Fruit fly (Drosophila melanogaster) whole organism, embryonic: ENCODE data around the gene Ugt36F1.

Source experiments
- Abd-B ChIP-seq: fragments of 200-800 bp; sonication (Bioruptor generic); optimal IDR thresholded peaks from 2 replicates; lab custom pipeline; 2018; ENCODE audit warnings: missing biosample characterization, mild to moderate bottlenecking, missing genetic modification characterization, moderate library complexity
- Ada2b ChIP-seq: fragments of 200-800 bp; sonication (Bioruptor generic); IDR thresholded peaks from 2 replicates; pipeline ENCODE4 v1.3.6; 2022; ENCODE audit warnings: missing biosample characterization, missing genetic modification characterization
- Aef1 ChIP-seq: fragments of 200-800 bp; sonication (Bioruptor generic); IDR thresholded peaks from 3 replicates; pipeline ENCODE4 v1.3.6; 2022; ENCODE audit warnings: missing biosample characterization, missing genetic modification characterization
- Antp ChIP-seq: fragments of 200-800 bp; sonication (Bioruptor generic); optimal IDR thresholded peaks from 3 replicates; lab custom pipeline; 2016; ENCODE audit warnings: missing biosample characterization, missing genetic modification characterization
- CG10274 ChIP-seq: fragments of 200-800 bp; sonication (Bioruptor generic); optimal IDR thresholded peaks from 3 replicates; lab custom pipeline; 2017; ENCODE audit warnings: missing biosample characterization, mild to moderate bottlenecking, missing genetic modification characterization
- CG11398 ChIP-seq: fragments of 200-800 bp; sonication (Bioruptor generic); optimal IDR thresholded peaks from 2 replicates; lab custom pipeline; 2016; ENCODE audit warnings: missing biosample characterization, missing genetic modification characterization
- CG13123 ChIP-seq: fragments of 200-800 bp; sonication (Bioruptor generic); optimal IDR thresholded peaks from 2 replicates; lab custom pipeline; 2016; ENCODE audit warnings: missing biosample characterization, missing genetic modification characterization
- CG13624 ChIP-seq: fragments of 200-800 bp; sonication (Bioruptor generic); optimal IDR thresholded peaks from 2 replicates; lab custom pipeline; 2016; ENCODE audit warnings: missing biosample characterization, missing genetic modification characterization
- CG14441 ChIP-seq: fragments of 200-800 bp; sonication (Bioruptor generic); IDR thresholded peaks from 2 replicates; pipeline ENCODE4 v1.3.6; 2022; ENCODE audit warnings: missing biosample characterization, missing genetic modification characterization
- CG1602 ChIP-seq: fragments of 200-800 bp; sonication (Bioruptor generic); optimal IDR thresholded peaks from 3 replicates; lab custom pipeline; 2016; ENCODE audit warnings: missing biosample characterization, missing genetic modification characterization
- CG1603 ChIP-seq: fragments of 200-800 bp; sonication (Bioruptor generic); optimal IDR thresholded peaks from 2 replicates; lab custom pipeline; 2019; ENCODE audit warnings: missing biosample characterization, mild to moderate bottlenecking, missing genetic modification characterization, moderate library complexity
- CG17385 ChIP-seq: fragments of 200-800 bp; sonication (Bioruptor generic); optimal IDR thresholded peaks from 3 replicates; lab custom pipeline; 2018; ENCODE audit warnings: missing biosample characterization, mild to moderate bottlenecking, missing genetic modification characterization
- CG2199 ChIP-seq: fragments of 200-800 bp; sonication (Bioruptor generic); IDR thresholded peaks from 3 replicates; pipeline ENCODE4 v1.3.6; 2022; ENCODE audit warnings: missing biosample characterization, missing genetic modification characterization
- CG31365 ChIP-seq: fragments of 200-800 bp; sonication (Bioruptor generic); optimal IDR thresholded peaks from 2 replicates; lab custom pipeline; 2018; ENCODE audit warnings: missing biosample characterization, mild to moderate bottlenecking, missing genetic modification characterization
- CG31388 ChIP-seq: fragments of 200-800 bp; sonication (Bioruptor generic); optimal IDR thresholded peaks from 2 replicates; lab custom pipeline; 2016; ENCODE audit warnings: missing biosample characterization, missing genetic modification characterization
- CG4820 ChIP-seq: fragments of 200-800 bp; sonication (Bioruptor generic); optimal IDR thresholded peaks from 3 replicates; lab custom pipeline; 2016; ENCODE audit warnings: missing biosample characterization, missing genetic modification characterization
- CG5180 ChIP-seq: fragments of 200-800 bp; sonication (Bioruptor generic); optimal IDR thresholded peaks from 3 replicates; lab custom pipeline; 2017; ENCODE audit warnings: missing biosample characterization, missing genetic modification characterization, mild to moderate bottlenecking, moderate library complexity, missing genetic modification reagents
- CG6765 ChIP-seq: fragments of 200-800 bp; sonication (Bioruptor generic); optimal IDR thresholded peaks from 3 replicates; lab custom pipeline; 2017; ENCODE audit warnings: missing biosample characterization, mild to moderate bottlenecking, missing genetic modification characterization
- CG6813 ChIP-seq: fragments of 200-800 bp; sonication (Bioruptor generic); optimal IDR thresholded peaks from 2 replicates; lab custom pipeline; 2017; ENCODE audit warnings: missing biosample characterization, missing genetic modification characterization, mild to moderate bottlenecking, moderate library complexity, missing genetic modification reagents
- CG8924 ChIP-seq: fragments of 200-800 bp; optimal IDR thresholded peaks from 3 replicates; lab custom pipeline; 2019; ENCODE audit warnings: missing biosample characterization, mild to moderate bottlenecking, missing genetic modification characterization, moderate library complexity
- CoRest ChIP-seq: fragments of 200-800 bp; sonication (Bioruptor generic); optimal IDR thresholded peaks from 3 replicates; lab custom pipeline; 2018; ENCODE audit warnings: missing biosample characterization, mild to moderate bottlenecking, missing genetic modification characterization, moderate library complexity
- E2f1 ChIP-seq: fragments of 200-800 bp; sonication (Bioruptor generic); IDR thresholded peaks from 2 replicates; pipeline ENCODE4 v1.3.6; 2022; ENCODE audit warnings: missing biosample characterization, missing genetic modification characterization
- HLH3B ChIP-seq: fragments of 200-800 bp; sonication (Bioruptor generic); IDR thresholded peaks from 2 replicates; pipeline ENCODE4 v1.3.6; 2022; ENCODE audit warnings: missing biosample characterization, missing genetic modification characterization
- Hey ChIP-seq: fragments of 200-800 bp; sonication (Bioruptor generic); optimal IDR thresholded peaks from 3 replicates; lab custom pipeline; 2018; ENCODE audit warnings: missing biosample characterization, mild to moderate bottlenecking, missing genetic modification characterization
- HmgD ChIP-seq: fragments of 200-800 bp; sonication (Bioruptor generic); optimal IDR thresholded peaks from 3 replicates; lab custom pipeline; 2016; ENCODE audit warnings: missing biosample characterization, missing genetic modification characterization
- Hr51 ChIP-seq, 2 experiments: fragments of 200-800 bp; sonication (Bioruptor generic); optimal IDR thresholded peaks; 2 replicates in 1 of 2; 3 replicates in 1 of 2; lab custom pipeline; 2016 to 2018; ENCODE audit warnings: missing biosample characterization in 2 of 2, missing genetic modification characterization in 2 of 2, mild to moderate bottlenecking in 1 of 2, moderate library complexity in 1 of 2
- NFAT ChIP-seq: fragments of 200-800 bp; sonication (Bioruptor generic); IDR thresholded peaks from 2 replicates; pipeline ENCODE4 v1.3.6; 2022; ENCODE audit warnings: missing biosample characterization, missing genetic modification characterization
- NK7.1 ChIP-seq: fragments of 200-800 bp; sonication (Bioruptor generic); optimal IDR thresholded peaks from 3 replicates; lab custom pipeline; 2016; ENCODE audit warnings: missing biosample characterization, missing genetic modification characterization
- Neu2 ChIP-seq: fragments of 200-800 bp; sonication (Bioruptor generic); optimal IDR thresholded peaks from 3 replicates; lab custom pipeline; 2016; ENCODE audit warnings: missing biosample characterization, missing genetic modification characterization, borderline replicate concordance
- Rfx ChIP-seq: fragments of 200-800 bp; sonication (Bioruptor generic); IDR thresholded peaks from 2 replicates; pipeline ENCODE4 v1.3.6; 2022; ENCODE audit warnings: missing biosample characterization, missing genetic modification characterization
- Taf1 ChIP-seq: fragments of 200-800 bp; sonication (Bioruptor generic); IDR thresholded peaks from 2 replicates; pipeline ENCODE4 v1.3.6; 2022; ENCODE audit warnings: missing biosample characterization, missing genetic modification characterization
- ara ChIP-seq: fragments of 200-800 bp; sonication (Bioruptor generic); IDR thresholded peaks from 2 replicates; pipeline ENCODE4 v1.3.6; 2022; ENCODE audit warnings: missing biosample characterization, missing genetic modification characterization
- bigmax ChIP-seq: fragments of 200-800 bp; sonication (Bioruptor generic); optimal IDR thresholded peaks from 2 replicates; lab custom pipeline; 2018; ENCODE audit warnings: missing biosample characterization, mild to moderate bottlenecking, missing genetic modification characterization
- cad ChIP-seq: fragments of >200 bp; optimal IDR thresholded peaks from 2 replicates; lab custom pipeline; 2017; ENCODE audit warnings: missing biosample characterization, missing genetic modification characterization
- chinmo ChIP-seq: fragments of 200-800 bp; sonication (Bioruptor generic); IDR thresholded peaks from 4 replicates; pipeline ENCODE4 v1.3.6; 2022; ENCODE audit warnings: missing biosample characterization, missing genetic modification characterization; ENCODE audit not compliant: partially characterized antibody
- da ChIP-seq: fragments of 200-800 bp; sonication (Bioruptor generic); optimal IDR thresholded peaks from 2 replicates; lab custom pipeline; 2016; ENCODE audit warnings: missing biosample characterization, missing genetic modification characterization
- dysf ChIP-seq: fragments of 200-800 bp; sonication (Bioruptor generic); IDR thresholded peaks from 3 replicates; pipeline ENCODE4 v1.3.6; 2022; ENCODE audit warnings: missing biosample characterization, missing genetic modification characterization
- gsb-n ChIP-seq: fragments of 200-800 bp; sonication (Bioruptor generic); optimal IDR thresholded peaks from 3 replicates; lab custom pipeline; 2018; ENCODE audit warnings: missing biosample characterization, mild to moderate bottlenecking, missing genetic modification characterization
- jing ChIP-seq: fragments of 200-800 bp; sonication (Bioruptor generic); optimal IDR thresholded peaks from 2 replicates; lab custom pipeline; 2018; ENCODE audit warnings: missing biosample characterization, mild to moderate bottlenecking, missing genetic modification characterization
- klu ChIP-seq: fragments of 200-800 bp; sonication (Bioruptor generic); IDR thresholded peaks from 2 replicates; pipeline ENCODE4 v1.3.6; 2022; ENCODE audit warnings: missing biosample characterization, missing genetic modification characterization
- mam ChIP-seq: fragments of 200-800 bp; sonication (Bioruptor generic); optimal IDR thresholded peaks from 3 replicates; lab custom pipeline; 2016; ENCODE audit warnings: missing biosample characterization, missing genetic modification characterization
- oc ChIP-seq: fragments of 200-800 bp; sonication (Bioruptor generic); optimal IDR thresholded peaks from 2 replicates; lab custom pipeline; 2018; ENCODE audit warnings: missing biosample characterization, mild to moderate bottlenecking, missing genetic modification characterization, moderate library complexity
- otp ChIP-seq: fragments of 200-800 bp; sonication (Bioruptor generic); IDR thresholded peaks from 3 replicates; pipeline ENCODE4, ENCODE4 v1.3.6; 2022; ENCODE audit warnings: missing biosample characterization, missing genetic modification characterization
- pros ChIP-seq: fragments of 200-800 bp; sonication (Bioruptor generic); optimal IDR thresholded peaks from 3 replicates; lab custom pipeline; 2019; ENCODE audit warnings: missing biosample characterization, mild to moderate bottlenecking, missing genetic modification characterization, moderate library complexity
- row ChIP-seq: fragments of 200-800 bp; sonication (Bioruptor generic); IDR thresholded peaks from 3 replicates; pipeline ENCODE4 v1.3.6; 2022; ENCODE audit warnings: missing biosample characterization, missing genetic modification characterization
- sisA ChIP-seq: fragments of 200-800 bp; sonication (Bioruptor generic); IDR thresholded peaks from 2 replicates; pipeline ENCODE4 v1.3.6; 2022; ENCODE audit warnings: missing biosample characterization, missing genetic modification characterization
- slbo ChIP-seq: fragments of 200-800 bp; sonication (Bioruptor generic); IDR thresholded peaks from 2 replicates; pipeline ENCODE4 v1.3.6; 2022; ENCODE audit warnings: missing biosample characterization, missing genetic modification characterization
- sr ChIP-seq: fragments of 200-800 bp; sonication (Bioruptor generic); IDR thresholded peaks from 3 replicates; pipeline ENCODE4 v1.3.6; 2022; ENCODE audit warnings: missing biosample characterization, missing genetic modification characterization
- vvl ChIP-seq: fragments of 200-800 bp; sonication (Bioruptor generic); IDR thresholded peaks from 2 replicates; pipeline ENCODE4 v1.3.6; 2022; ENCODE audit warnings: missing biosample characterization, missing genetic modification characterization
- wek ChIP-seq: fragments of 200-800 bp; sonication (Bioruptor generic); optimal IDR thresholded peaks from 3 replicates; lab custom pipeline; 2018; ENCODE audit warnings: missing biosample characterization, mild to moderate bottlenecking, missing genetic modification characterization, moderate library complexity

Ugt36F1 gene

DNA sequence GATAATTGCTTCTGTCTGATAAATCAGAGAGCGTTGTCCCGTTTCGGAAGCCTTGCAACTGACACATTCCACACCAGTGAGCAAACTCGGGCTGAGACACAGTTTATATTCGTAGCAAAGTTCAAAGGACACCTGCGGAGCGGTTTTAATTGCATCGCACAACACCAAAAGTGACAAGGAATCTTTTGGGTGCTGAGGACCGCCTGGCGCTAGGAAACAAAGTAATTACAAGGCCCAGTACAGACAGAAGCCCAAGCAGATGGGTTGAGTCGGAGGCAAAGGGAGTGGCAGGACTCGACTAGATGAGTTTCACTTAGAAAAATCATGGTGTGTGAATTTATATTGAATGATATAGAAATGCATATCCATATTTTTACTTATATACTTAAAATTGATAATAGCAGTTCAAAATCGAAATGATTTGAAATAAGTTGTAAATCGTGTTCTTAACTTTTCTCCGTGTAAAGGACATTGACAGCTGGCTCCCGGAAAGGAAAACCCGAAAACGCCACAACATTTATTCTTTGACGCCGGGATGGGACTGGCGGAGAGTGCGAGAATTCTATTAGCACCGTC is 10.3 kb upstream of the Ugt36F1 start (continued):
- TF ChIP-seq Aef1 = no peak
- no peak for TF ChIP-seq da (GFP tag; lab: Kevin White, UChicago)
- TF ChIP-seq Abd-B (GFP tag; lab: Kevin White, UChicago) = no peak
- no peak for TF ChIP-seq CG10274 (GFP tag; lab: Kevin White, UChicago)
- TF ChIP-seq NK7.1 (GFP tag; lab: Kevin White, UChicago) = no peak
- no peak for TF ChIP-seq sisA (GFP tag; lab: Robert Waterston, UW)
- no peak for TF ChIP-seq CG31365 (tag; lab: Kevin White, UChicago)
- TF ChIP-seq NFAT (GFP tag; lab: Robert Waterston, UW) = no peak
- TF ChIP-seq CG1602 (GFP tag; lab: Kevin White, UChicago) = no peak
- no peak for TF ChIP-seq Taf1 (GFP tag; lab: Robert Waterston, UW)
- TF ChIP-seq otp (GFP tag; lab: Robert Waterston, UW) = no peak
- peak; percentile 60; the same call in 2 of the 3 replicates for TF ChIP-seq row (GFP tag; lab: Robert Waterston, UW)
- peak in 1 of 2 experiments; percentile 4 for TF ChIP-seq Hr51 (GFP tag; optimal IDR thresholded peaks at IDR 0.05; lab: Kevin White, UChicago)
- no peak for TF ChIP-seq E2f1
- no peak for TF ChIP-seq CG14441
- no peak for TF ChIP-seq CG4820 (GFP tag; lab: Kevin White, UChicago)
- no peak for TF ChIP-seq bigmax (GFP tag; lab: Kevin White, UChicago)
- TF ChIP-seq CG1603 (tag; lab: Kevin White, UChicago) = peak; percentile 47
- TF ChIP-seq CG5180 = no peak
- peak; percentile 9 for TF ChIP-seq CG17385 (GFP tag; lab: Kevin White, UChicago)
- no peak for TF ChIP-seq CG13123 (GFP tag; lab: Kevin White, UChicago)
- no peak for TF ChIP-seq Neu2
- TF ChIP-seq Antp = no peak
- no peak for TF ChIP-seq CG11398 (GFP tag; lab: Kevin White, UChicago)
- TF ChIP-seq Ada2b = no peak
- TF ChIP-seq cad (GFP tag; lab: Kevin White, UChicago) = no peak
- TF ChIP-seq ara = peak; percentile 48; the same call in 1 of the 2 replicates
- TF ChIP-seq jing = no peak
- TF ChIP-seq wek = no peak
- TF ChIP-seq CG6765 = no peak
- no peak for TF ChIP-seq mam (GFP tag; lab: Kevin White, UChicago)

DNA sequence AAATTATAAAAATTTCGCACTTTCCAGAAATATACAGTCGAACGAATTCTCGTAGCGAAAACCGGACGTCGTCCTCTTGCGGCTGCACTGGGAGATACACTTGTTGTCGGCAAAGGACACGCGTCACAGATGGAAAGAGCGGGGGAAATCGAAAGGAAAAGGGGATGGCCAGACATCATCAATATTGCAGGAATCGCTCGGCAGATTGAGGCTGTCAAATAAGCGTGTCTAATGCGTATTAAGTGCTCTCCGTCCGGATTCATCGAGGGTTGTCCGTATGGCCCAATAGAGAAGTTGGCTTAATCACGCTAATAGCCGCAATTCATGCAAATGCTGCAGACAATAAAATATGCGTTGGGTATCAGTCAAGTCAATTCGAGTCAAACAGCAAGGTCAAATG is 9.7 kb upstream of the Ugt36F1 start:
- TF ChIP-seq CG31388 (GFP tag; lab: Kevin White, UChicago) = no peak
- TF ChIP-seq pros (GFP tag; lab: Kevin White, UChicago) = peak; percentile 10
- peak; percentile 62 for TF ChIP-seq Hey
- no peak for TF ChIP-seq CG6813 (GFP tag; lab: Kevin White, UChicago)
- peak; percentile 17 for TF ChIP-seq oc
- no peak for TF ChIP-seq Rfx (GFP tag; lab: Robert Waterston, UW)
- TF ChIP-seq gsb-n (tag; lab: Kevin White, UChicago) = peak; percentile 67

DNA sequence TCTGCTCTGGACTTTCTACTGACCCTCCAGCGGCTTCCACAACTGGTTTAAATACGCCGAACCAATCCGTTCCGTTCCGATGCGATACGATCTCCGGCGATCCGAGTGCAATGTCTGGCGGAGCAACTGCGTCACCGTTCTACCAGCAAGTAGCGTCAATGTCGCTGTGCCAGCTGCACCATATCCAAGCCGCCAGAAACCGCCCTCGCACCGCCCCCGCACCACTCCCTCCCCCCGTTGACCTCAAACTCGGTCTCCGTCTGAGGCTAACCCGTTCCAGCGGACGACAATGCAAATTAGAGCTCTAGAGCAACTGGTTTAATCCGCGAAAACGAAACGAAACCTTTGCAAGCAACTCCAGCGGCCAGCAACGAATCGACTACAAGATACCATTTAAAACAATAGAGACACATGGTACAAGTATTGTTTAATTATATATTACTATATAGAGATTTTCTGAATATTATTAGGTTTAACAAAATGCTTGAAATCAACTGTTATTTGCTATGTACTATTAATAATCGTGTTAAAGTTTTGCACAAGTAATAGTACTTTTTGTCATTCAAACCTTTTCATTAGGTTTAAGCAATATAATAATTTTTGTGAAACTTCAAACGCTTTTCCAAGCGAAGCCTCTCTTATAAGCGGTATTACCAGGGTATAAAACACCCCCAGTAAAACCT is 8.0 kb upstream of the Ugt36F1 start, which contains the start of the genes CG10570 and CG42502:
TSS of gene CG10570 (minus strand) at position 293 of the 683 bp plus-strand sequence.
TSS of gene CG42502 (minus strand) at position 293 of the 683 bp plus-strand sequence.
- TF ChIP-seq CG2199 = no peak
- TF ChIP-seq dysf (GFP tag; lab: Robert Waterston, UW) = peak; percentile 48; the same call in 1 of the 3 replicates
- TF ChIP-seq chinmo (GFP tag; lab: Robert Waterston, UW) = peak; percentile 70; the same call in 1 of the 4 replicates
- peak; percentile 55 for TF ChIP-seq vvl
- no peak for TF ChIP-seq CG13624 (GFP tag; lab: Kevin White, UChicago)
- TF ChIP-seq CoRest (tag; lab: Kevin White, UChicago) = peak; percentile 7
- TF ChIP-seq CG8924 (tag; lab: Kevin White, UChicago) = peak; percentile 2
- TF ChIP-seq slbo (GFP tag; lab: Robert Waterston, UW) = no peak; the same call in 1 of the 2 replicates
- TF ChIP-seq sr (GFP tag; lab: Robert Waterston, UW) = 0 out of 3 replicates have a peak, but pooled peaks have one; percentile 5
- TF ChIP-seq HLH3B = no peak
- TF ChIP-seq HmgD = no peak
- peak; percentile 32; the same call in 1 of the 2 replicates for TF ChIP-seq klu (GFP tag; lab: Robert Waterston, UW)
